Comparison of ENCODE assay signal across 1 fruit fly cellular context in genomic region chrX:2624525-2625006, dm6.
TF ChIP-seq lines count a peak whose summit lies in the region.

brv3 (minus strand) TSS chrX:2624575.
Pi4KIIIalpha (plus strand) TSS chrX:2624804.

TF ChIP-seq in whole organism, embryonic, 481 proteins besides CTCF, POLR2A, EP300 and RAD21 (continued from another document):
- TF ChIP-seq MTF-1 (GFP tag; optimal IDR thresholded peaks at IDR 0.05; lab: Kevin White, UChicago; ENCODE audit: borderline replicate concordance) (no peak), gem (tag; optimal IDR thresholded peaks at IDR 0.05; lab: Kevin White, UChicago) (no peak), CG17359 (tag; optimal IDR thresholded peaks at IDR 0.05; lab: Kevin White, UChicago) (peak; percentile 69), kay (GFP tag; optimal IDR thresholded peaks at IDR 0.05; lab: Kevin White, UChicago) (no peak), CG4617 (GFP tag; optimal IDR thresholded peaks at IDR 0.05; lab: Kevin White, UChicago; ENCODE audit: borderline replicate concordance) (peak; percentile 71), CG8089 (GFP tag; optimal IDR thresholded peaks at IDR 0.05; lab: Kevin White, UChicago) (no peak), knrl (GFP tag; IDR thresholded peaks at IDR 0.05; lab: Robert Waterston, UW; ENCODE audit: partially characterized antibody) (0 out of 3 replicates have a peak, but pooled peaks have one; percentile 26), Mad (GFP tag; optimal IDR thresholded peaks at IDR 0.05; lab: Kevin White, UChicago) (no peak), hbn (GFP tag; IDR thresholded peaks at IDR 0.05; lab: Robert Waterston, UW; ENCODE audit: partially characterized antibody) (peak; percentile 23; the same call in 1 of the 2 replicates), CG2678 (tag; optimal IDR thresholded peaks at IDR 0.05; lab: Kevin White, UChicago) (no peak), CG3847 (GFP tag; IDR thresholded peaks at IDR 0.05; lab: Robert Waterston, UW) (peak; percentile 55), mld (GFP tag; IDR thresholded peaks at IDR 0.05; lab: Robert Waterston, UW; ENCODE audit: partially characterized antibody) (no peak), CG10959 (GFP tag; IDR thresholded peaks at IDR 0.05; lab: Robert Waterston, UW) (peak; percentile 99), YL-1 (GFP tag; optimal IDR thresholded peaks at IDR 0.05; lab: Kevin White, UChicago) (peak; percentile 17), CG12659 (GFP tag; optimal IDR thresholded peaks at IDR 0.05; lab: Kevin White, UChicago) (no peak), trem (tag; optimal IDR thresholded peaks at IDR 0.05; lab: Kevin White, UChicago) (peak; percentile 22), sd (tag; optimal IDR thresholded peaks at IDR 0.05; lab: Kevin White, UChicago) (no peak), CG14860 (GFP tag; IDR thresholded peaks at IDR 0.05; lab: Robert Waterston, UW; ENCODE audit: partially characterized antibody) (no peak), Bgb (GFP tag; IDR thresholded peaks at IDR 0.05; lab: Robert Waterston, UW; ENCODE audit: partially characterized antibody) (peak; percentile 40; the same call in 1 of the 2 replicates), CG7556 (GFP tag; optimal IDR thresholded peaks at IDR 0.05; lab: Kevin White, UChicago) (no peak), CG32772 (GFP tag; IDR thresholded peaks at IDR 0.05; lab: Robert Waterston, UW) (peak; percentile 41; the same call in 1 of the 2 replicates), CG12299 (tag; optimal IDR thresholded peaks at IDR 0.05; lab: Kevin White, UChicago) (no peak), Gug (GFP tag; IDR thresholded peaks at IDR 0.05; lab: Robert Waterston, UW) (no peak), Lhr (GFP tag; optimal IDR thresholded peaks at IDR 0.05; lab: Kevin White, UChicago) (peak; percentile 44), HLH4C (GFP tag; IDR thresholded peaks at IDR 0.05; lab: Robert Waterston, UW; ENCODE audit: partially characterized antibody) (0 out of 3 replicates have a peak, but pooled peaks have one; percentile 20), E2f2 (GFP tag; IDR thresholded peaks at IDR 0.05; lab: Robert Waterston, UW) (peak; percentile 82), mirr (GFP tag; optimal IDR thresholded peaks at IDR 0.05; lab: Kevin White, UChicago) (no peak), CG1024 (GFP tag; IDR thresholded peaks at IDR 0.05; lab: Robert Waterston, UW) (no peak), HLHmδ (GFP tag; optimal IDR thresholded peaks at IDR 0.05; lab: Kevin White, UChicago) (no peak), jing (GFP tag; optimal IDR thresholded peaks at IDR 0.05; lab: Kevin White, UChicago) (no peak), CG11456 (GFP tag; IDR thresholded peaks at IDR 0.05; lab: Robert Waterston, UW) (no peak), cwo (GFP tag; optimal IDR thresholded peaks at IDR 0.05; lab: Kevin White, UChicago) (no peak), Sry-δ (GFP tag; optimal IDR thresholded peaks at IDR 0.05; lab: Kevin White, UChicago) (peak; percentile 34), CG6272 (GFP tag; IDR thresholded peaks at IDR 0.05; lab: Robert Waterston, UW) (no peak), CG2875 (GFP tag; optimal IDR thresholded peaks at IDR 0.05; lab: Kevin White, UChicago) (no peak), D (optimal IDR thresholded peaks at IDR 0.05; lab: Kevin White, UChicago) (no peak), D (GFP tag; optimal IDR thresholded peaks at IDR 0.05; lab: Kevin White, UChicago) (no peak), eyg (GFP tag; optimal IDR thresholded peaks at IDR 0.05; lab: Kevin White, UChicago) (no peak), tup (GFP tag; optimal IDR thresholded peaks at IDR 0.05; lab: Kevin White, UChicago) (no peak), sqz (GFP tag; optimal IDR thresholded peaks at IDR 0.05; lab: Kevin White, UChicago) (no peak), exex (tag; optimal IDR thresholded peaks at IDR 0.05; lab: Kevin White, UChicago) (no peak), her (GFP tag; optimal IDR thresholded peaks at IDR 0.05; lab: Kevin White, UChicago) (peak; percentile 99), yki (optimal IDR thresholded peaks at IDR 0.05; lab: Kevin White, UChicago) (no peak), CG15514 (GFP tag; optimal IDR thresholded peaks at IDR 0.05; lab: Kevin White, UChicago) (peak; percentile 39), TFAM (GFP tag; optimal IDR thresholded peaks at IDR 0.05; lab: Kevin White, UChicago) (no peak), CG18262 (tag; optimal IDR thresholded peaks at IDR 0.05; lab: Kevin White, UChicago) (no peak), CG7271 (tag; optimal IDR thresholded peaks at IDR 0.05; lab: Kevin White, UChicago) (no peak), Dek (tag; optimal IDR thresholded peaks at IDR 0.05; lab: Kevin White, UChicago) (peak; percentile 8), CG8765 (GFP tag; IDR thresholded peaks at IDR 0.05; lab: Robert Waterston, UW) (no peak), CHES-1-like (GFP tag; optimal IDR thresholded peaks at IDR 0.05; lab: Kevin White, UChicago) (no peak), Opbp (GFP tag; IDR thresholded peaks at IDR 0.05; lab: Robert Waterston, UW; ENCODE audit: partially characterized antibody) (peak; percentile 46; the same call in 1 of the 3 replicates), corto (GFP tag; optimal IDR thresholded peaks at IDR 0.05; lab: Kevin White, UChicago) (no peak), nmo (GFP tag; optimal IDR thresholded peaks at IDR 0.05; lab: Kevin White, UChicago) (peak; percentile 33), ara (GFP tag; IDR thresholded peaks at IDR 0.05; lab: Robert Waterston, UW) (no peak), CG11247 (GFP tag; IDR thresholded peaks at IDR 0.05; lab: Robert Waterston, UW) (no peak), CG13624 (GFP tag; optimal IDR thresholded peaks at IDR 0.05; lab: Kevin White, UChicago) (peak; percentile 4), unpg (GFP tag; optimal IDR thresholded peaks at IDR 0.05; lab: Kevin White, UChicago) (no peak), ab (GFP tag; optimal IDR thresholded peaks at IDR 0.05; lab: Kevin White, UChicago) (no peak), grn (GFP tag; optimal IDR thresholded peaks at IDR 0.05; lab: Kevin White, UChicago) (no peak), CG9609 (GFP tag; optimal IDR thresholded peaks at IDR 0.05; lab: Kevin White, UChicago) (no peak), CG34224 (GFP tag; IDR thresholded peaks at IDR 0.05; lab: Robert Waterston, UW; ENCODE audit: partially characterized antibody) (no peak; the same call in 2 of the 3 replicates), CG3995 (GFP tag; optimal IDR thresholded peaks at IDR 0.05; lab: Kevin White, UChicago) (peak; percentile 85), az2 (GFP tag; optimal IDR thresholded peaks at IDR 0.05; lab: Kevin White, UChicago) (no peak), BEAF-32 (GFP tag; optimal IDR thresholded peaks at IDR 0.05; lab: Kevin White, UChicago) (peak; percentile 53), gt (GFP tag; IDR thresholded peaks at IDR 0.05; lab: Robert Waterston, UW) (no peak), Hr78 (GFP tag; optimal IDR thresholded peaks at IDR 0.05; lab: Kevin White, UChicago) (no peak), CG10654 (GFP tag; optimal IDR thresholded peaks at IDR 0.05; lab: Kevin White, UChicago) (no peak), sug (tag; optimal IDR thresholded peaks at IDR 0.05; lab: Kevin White, UChicago) (no peak), Ets97D (GFP tag; optimal IDR thresholded peaks at IDR 0.05; lab: Kevin White, UChicago) (peak; percentile 14), Sin3A (optimal IDR thresholded peaks at IDR 0.05; lab: Kevin White, UChicago) (peak; percentile 49), cato (GFP tag; optimal IDR thresholded peaks at IDR 0.05; lab: Kevin White, UChicago; ENCODE audit: borderline replicate concordance) (no peak), chinmo (GFP tag; IDR thresholded peaks at IDR 0.05; lab: Robert Waterston, UW; ENCODE audit: partially characterized antibody) (0 out of 4 replicates have a peak, but pooled peaks have one; percentile 34), CG18764 (GFP tag; optimal IDR thresholded peaks at IDR 0.05; lab: Kevin White, UChicago) (no peak), Rfx (GFP tag; IDR thresholded peaks at IDR 0.05; lab: Robert Waterston, UW) (peak; percentile 40), Jarid2 (GFP tag; optimal IDR thresholded peaks at IDR 0.05; lab: Kevin White, UChicago) (no peak), MESR4 (GFP tag; optimal IDR thresholded peaks at IDR 0.05; lab: Kevin White, UChicago) (peak; percentile 85), Trl (optimal IDR thresholded peaks at IDR 0.05; lab: Kevin White, UChicago) (no peak), Trl (GFP tag; optimal IDR thresholded peaks at IDR 0.05; lab: Kevin White, UChicago) (no peak), gfzf (GFP tag; optimal IDR thresholded peaks at IDR 0.05; lab: Kevin White, UChicago) (peak; percentile 89), Drgx (GFP tag; IDR thresholded peaks at IDR 0.05; lab: Robert Waterston, UW) (no peak), Eip74EF (GFP tag; optimal IDR thresholded peaks at IDR 0.05; lab: Kevin White, UChicago) (no peak), CG14710 (tag; optimal IDR thresholded peaks at IDR 0.05; lab: Kevin White, UChicago) (peak; percentile 32), Camta (GFP tag; optimal IDR thresholded peaks at IDR 0.05; lab: Kevin White, UChicago) (no peak), CG15696 (tag; optimal IDR thresholded peaks at IDR 0.05; lab: Kevin White, UChicago) (no peak), zfh1 (GFP tag; IDR thresholded peaks at IDR 0.05; lab: Robert Waterston, UW) (no peak), CG16813 (GFP tag; IDR thresholded peaks at IDR 0.05; lab: Robert Waterston, UW; ENCODE audit: partially characterized antibody) (no peak), CG34422 (GFP tag; IDR thresholded peaks at IDR 0.05; lab: Robert Waterston, UW) (0 out of 3 replicates have a peak, but pooled peaks have one; percentile 16), Sox100B (GFP tag; optimal IDR thresholded peaks at IDR 0.05; lab: Kevin White, UChicago) (no peak), CG11560 (tag; IDR thresholded peaks at IDR 0.05; lab: Robert Waterston, UW) (peak; percentile 62; the same call in 1 of the 3 replicates), CG2116 (GFP tag; optimal IDR thresholded peaks at IDR 0.05; lab: Kevin White, UChicago) (peak; percentile 53), CG7928 (GFP tag; optimal IDR thresholded peaks at IDR 0.05; lab: Kevin White, UChicago) (no peak), Antp (GFP tag; optimal IDR thresholded peaks at IDR 0.05; lab: Kevin White, UChicago) (no peak), ash1 (GFP tag; optimal IDR thresholded peaks at IDR 0.05; lab: Kevin White, UChicago) (no peak), CG10209 (GFP tag; optimal IDR thresholded peaks at IDR 0.05; lab: Kevin White, UChicago) (no peak), CG10431 (GFP tag; optimal IDR thresholded peaks at IDR 0.05; lab: Kevin White, UChicago) (no peak), tap (tag; optimal IDR thresholded peaks at IDR 0.05; lab: Kevin White, UChicago) (no peak), CG9797 (GFP tag; optimal IDR thresholded peaks at IDR 0.05; lab: Kevin White, UChicago) (peak; percentile 76), Hsf (GFP tag; optimal IDR thresholded peaks at IDR 0.05; lab: Kevin White, UChicago) (no peak), Med (GFP tag; lab: Kevin White, UChicago) (peak; percentile 3), pzg (GFP tag; optimal IDR thresholded peaks at IDR 0.05; lab: Kevin White, UChicago) (peak; percentile 69), CG10267 (tag; optimal IDR thresholded peaks at IDR 0.05; lab: Kevin White, UChicago) (no peak), lab (GFP tag; optimal IDR thresholded peaks at IDR 0.05; lab: Kevin White, UChicago) (no peak), Oaz (GFP tag; IDR thresholded peaks at IDR 0.05; lab: Robert Waterston, UW) (no peak), btn (GFP tag; optimal IDR thresholded peaks at IDR 0.05; lab: Kevin White, UChicago) (no peak), otp (GFP tag; IDR thresholded peaks at IDR 0.05; lab: Robert Waterston, UW) (no peak), Scr (GFP tag; IDR thresholded peaks at IDR 0.05; lab: Robert Waterston, UW; ENCODE audit: partially characterized antibody) (0 out of 2 replicates have a peak, but pooled peaks have one; percentile 28), Dref (GFP tag; IDR thresholded peaks at IDR 0.05; lab: Robert Waterston, UW) (peak; percentile 52), CG17186 (GFP tag; optimal IDR thresholded peaks at IDR 0.05; lab: Kevin White, UChicago) (peak; percentile 22), NC2α (GFP tag; optimal IDR thresholded peaks at IDR 0.05; lab: Kevin White, UChicago) (no peak)
